Fruit fly (Drosophila melanogaster) whole organism, adult: ENCODE measurements around the gene BBS8.
A peak's percentile ranks its signal among the peaks of the same experiment; 100 is the strongest.

Experiments
- CG12768 ChIP-seq: fragments of 200-800 bp; sonication (Bioruptor generic); optimal IDR thresholded peaks from 2 replicates; lab custom pipeline; 2017; ENCODE audit warnings: missing biosample characterization, missing genetic modification characterization, mild to moderate bottlenecking, moderate library complexity, missing genetic modification reagents
- CG33017 ChIP-seq: fragments of 200-800 bp; sonication (Bioruptor generic); optimal IDR thresholded peaks from 2 replicates; lab custom pipeline; 2018; ENCODE audit warnings: missing biosample characterization, mild to moderate bottlenecking, missing genetic modification characterization, moderate library complexity
- cic ChIP-seq: fragments of 200-800 bp; sonication (Bioruptor generic); optimal IDR thresholded peaks from 2 replicates; lab custom pipeline; 2017; ENCODE audit warnings: missing biosample characterization, mild to moderate bottlenecking, missing genetic modification characterization, moderate library complexity
- kay ChIP-seq: fragments of 200-800 bp; sonication (Bioruptor generic); peaks from one replicate; lab custom pipeline; 2016; ENCODE audit warnings: missing biosample characterization, missing genetic modification characterization, borderline replicate concordance
- ovo ChIP-seq: fragments of 200-800 bp; sonication (Bioruptor generic); optimal IDR thresholded peaks from 2 replicates; lab custom pipeline; 2016; ENCODE audit warnings: missing biosample characterization, missing genetic modification characterization

DNA sequence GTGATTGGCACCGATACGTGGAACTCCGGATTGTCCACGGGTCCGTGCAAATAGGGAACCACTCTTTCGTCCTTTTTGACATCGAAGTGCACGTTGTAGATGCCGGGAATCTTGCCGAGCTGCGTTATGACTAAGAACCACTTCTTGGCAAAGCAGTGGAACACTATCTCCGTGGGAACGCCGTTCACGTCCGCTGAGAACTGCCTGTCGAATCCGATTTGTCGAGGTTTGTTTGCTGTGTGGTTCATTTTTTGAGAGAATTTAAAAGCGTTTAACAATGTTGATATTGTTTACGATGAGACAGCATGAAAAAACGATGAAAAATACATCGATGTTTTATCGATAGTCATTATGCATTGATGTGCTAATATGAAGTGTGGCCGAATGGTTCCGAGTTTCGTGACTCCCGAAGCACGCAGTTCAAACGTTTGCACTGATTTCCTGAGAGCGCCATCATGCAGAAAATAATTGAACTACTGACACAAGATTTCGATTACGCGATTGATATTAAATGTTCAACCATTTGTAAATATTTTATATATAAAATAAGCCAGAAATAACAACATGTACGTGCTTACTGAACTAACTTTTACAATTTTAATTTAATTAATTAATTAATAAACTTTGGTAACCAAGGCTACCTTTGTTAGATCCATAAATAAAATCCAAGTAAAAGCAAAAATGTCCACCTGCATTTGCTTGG, 1.4 kb upstream of the BBS8 start, which contains the start of the genes CG11885 and CG13692:
- peak; percentile 21 for TF ChIP-seq CG12768 (GFP tag; lab: Kevin White, UChicago)
- TF ChIP-seq cic (GFP tag; lab: Kevin White, UChicago): peak; percentile 39
- TF ChIP-seq kay (GFP tag; lab: Kevin White, UChicago): no peak
- no peak for TF ChIP-seq CG33017 (tag; lab: Kevin White, UChicago)
- TF ChIP-seq ovo: no peak
